Fruit fly (Drosophila melanogaster): Measurements from ENCODE around the gene fax.

The fax gene

DNA sequence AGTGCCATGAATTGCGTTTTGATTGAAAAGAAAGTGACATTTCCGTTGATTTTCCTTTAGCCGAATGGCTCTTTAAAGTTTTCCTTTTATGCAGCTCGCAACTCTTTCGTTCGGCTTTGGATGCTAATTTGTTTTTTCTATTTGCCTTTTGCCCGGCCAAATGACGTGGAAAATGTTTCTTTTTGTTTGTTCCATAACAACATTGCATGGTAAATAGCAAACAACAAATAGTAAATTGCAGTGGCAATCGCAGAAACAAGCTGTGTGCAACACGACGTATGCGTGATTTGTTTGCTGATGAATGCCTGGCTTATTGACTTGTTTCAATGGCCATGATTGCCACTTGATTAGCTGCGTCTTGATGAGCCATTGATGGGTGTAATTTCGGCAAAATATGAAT is 17.8 kb upstream of the fax start (continued):
- TF ChIP-seq CG12942 (GFP tag; optimal IDR thresholded peaks at IDR 0.05) (peak; percentile 22), CG10431 (GFP tag; optimal IDR thresholded peaks at IDR 0.05) (no peak), CG13296 (GFP tag; optimal IDR thresholded peaks at IDR 0.05) (no peak), ase (GFP tag; IDR thresholded peaks at IDR 0.05) (no peak), fd64A (GFP tag; optimal IDR thresholded peaks at IDR 0.05) (peak; percentile 62), CG16863 (GFP tag; optimal IDR thresholded peaks at IDR 0.05) (peak; percentile 11), gsb-n (tag; optimal IDR thresholded peaks at IDR 0.05) (peak; percentile 24), lov (optimal IDR thresholded peaks at IDR 0.05) (no peak), lov (GFP tag; IDR thresholded peaks at IDR 0.05) (0 out of 3 replicates have a peak, but pooled peaks have one; percentile 20), ATbp (GFP tag; optimal IDR thresholded peaks at IDR 0.05) (peak; percentile 91), NfI (GFP tag; optimal IDR thresholded peaks at IDR 0.05) (no peak), crc (GFP tag; optimal IDR thresholded peaks at IDR 0.05) (no peak), CG3726 (GFP tag; IDR thresholded peaks at IDR 0.05) (0 out of 3 replicates have a peak, but pooled peaks have one; percentile 32), MTF-1 (GFP tag; optimal IDR thresholded peaks at IDR 0.05; ENCODE audit: borderline replicate concordance) (peak; percentile 19), Trl (optimal IDR thresholded peaks at IDR 0.05) (no peak), Trl (GFP tag; optimal IDR thresholded peaks at IDR 0.05) (peak; percentile 16), CG2875 (GFP tag; optimal IDR thresholded peaks at IDR 0.05) (peak; percentile 67), sens (GFP tag) (peak; percentile 58), CG6854 (GFP tag; optimal IDR thresholded peaks at IDR 0.05) (no peak), CHES-1-like (GFP tag; optimal IDR thresholded peaks at IDR 0.05) (no peak), CG3407 (GFP tag; optimal IDR thresholded peaks at IDR 0.05) (peak; percentile 52), peb (GFP tag; IDR thresholded peaks at IDR 0.05) (no peak), ara (GFP tag; IDR thresholded peaks at IDR 0.05) (0 out of 2 replicates have a peak, but pooled peaks have one; percentile 16), CG4707 (GFP tag; optimal IDR thresholded peaks at IDR 0.05) (peak; percentile 68), CG31365 (tag; optimal IDR thresholded peaks at IDR 0.05) (peak; percentile 33), bbx (GFP tag; IDR thresholded peaks at IDR 0.05; ENCODE audit: partially characterized antibody) (no peak), CG5180 (GFP tag; optimal IDR thresholded peaks at IDR 0.05) (peak; percentile 56), Awh (GFP tag; IDR thresholded peaks at IDR 0.05) (peak; percentile 54), CG10979 (tag; optimal IDR thresholded peaks at IDR 0.05) (no peak), wek (GFP tag; optimal IDR thresholded peaks at IDR 0.05) (peak; percentile 45), stc (GFP tag; IDR thresholded peaks at IDR 0.05) (peak; percentile 46; the same call in 1 of the 2 replicates), ewg (GFP tag; optimal IDR thresholded peaks at IDR 0.05) (peak; percentile 33), CG11723 (GFP tag; optimal IDR thresholded peaks at IDR 0.05) (no peak), CG11695 (GFP tag; IDR thresholded peaks at IDR 0.05) (peak; percentile 28; the same call in 1 of the 3 replicates), CG9727 (GFP tag; optimal IDR thresholded peaks at IDR 0.05) (no peak), Vsx1 (GFP tag; optimal IDR thresholded peaks at IDR 0.05) (peak; percentile 15), CG8359 (GFP tag; optimal IDR thresholded peaks at IDR 0.05; ENCODE audit: borderline replicate concordance) (peak; percentile 10), CG9797 (GFP tag; optimal IDR thresholded peaks at IDR 0.05) (no peak), row (GFP tag; IDR thresholded peaks at IDR 0.05) (no peak), CG15601 (tag; optimal IDR thresholded peaks at IDR 0.05) (peak; percentile 18), sc (optimal IDR thresholded peaks at IDR 0.05) (no peak), sc (GFP tag; optimal IDR thresholded peaks at IDR 0.05) (peak; percentile 13), CG6813 (GFP tag; optimal IDR thresholded peaks at IDR 0.05) (peak; percentile 16), CG11085 (GFP tag; IDR thresholded peaks at IDR 0.05) (no peak), exex (tag; optimal IDR thresholded peaks at IDR 0.05) (no peak), CG17328 (GFP tag; IDR thresholded peaks at IDR 0.05) (0 out of 2 replicates have a peak, but pooled peaks have one; percentile 8), unpg (GFP tag; optimal IDR thresholded peaks at IDR 0.05) (no peak), Hr39 (optimal IDR thresholded peaks at IDR 0.05) (no peak), Ets65A (GFP tag) (peak; percentile 12), pzg (GFP tag; optimal IDR thresholded peaks at IDR 0.05) (no peak), dysf (GFP tag; IDR thresholded peaks at IDR 0.05) (no peak), B-H1 (GFP tag; IDR thresholded peaks at IDR 0.05) (no peak)

Measured in whole organism, embryonic.